Fruit fly (Drosophila melanogaster) whole organism, prepupa: ENCODE data around the gene CG43339.
A peak's percentile ranks its signal among the peaks of the same experiment; 100 is the strongest.

Source experiments
- Blimp-1 ChIP-seq: fragments of 200-800 bp; sonication (Bioruptor generic); optimal IDR thresholded peaks from 3 replicates; lab custom pipeline; 2017; ENCODE audit warnings: missing biosample characterization, missing genetic modification characterization, mild to moderate bottlenecking, moderate library complexity, missing genetic modification reagents
- CG10631 ChIP-seq: fragments of 200-800 bp; sonication (Bioruptor generic); optimal IDR thresholded peaks from 2 replicates; lab custom pipeline; 2016; ENCODE audit warnings: missing biosample characterization, missing genetic modification characterization
- CG10669 ChIP-seq: fragments of 200-800 bp; sonication (Bioruptor generic); optimal IDR thresholded peaks from 3 replicates; lab custom pipeline; 2018; ENCODE audit warnings: missing biosample characterization, mild to moderate bottlenecking, missing genetic modification characterization, moderate library complexity
- CG11902 ChIP-seq: fragments of 200-800 bp; sonication (Bioruptor generic); optimal IDR thresholded peaks from 3 replicates; lab custom pipeline; 2016; ENCODE audit warnings: missing biosample characterization, missing genetic modification characterization
- CG15336 ChIP-seq: fragments of 200-800 bp; sonication (Bioruptor generic); IDR thresholded peaks from 2 replicates; pipeline ENCODE4 v1.3.6; 2022; ENCODE audit warnings: missing biosample characterization, missing genetic modification characterization
- CG3032 ChIP-seq: fragments of 200-800 bp; optimal IDR thresholded peaks from 2 replicates; lab custom pipeline; 2019; ENCODE audit warnings: missing biosample characterization, mild to moderate bottlenecking, missing genetic modification characterization, moderate library complexity
- CG31627 ChIP-seq: fragments of 200-800 bp; sonication (Bioruptor generic); optimal IDR thresholded peaks from 3 replicates; lab custom pipeline; 2016; ENCODE audit warnings: missing biosample characterization, missing genetic modification characterization
- CG4318 ChIP-seq: fragments of 200-800 bp; sonication (Bioruptor generic); optimal IDR thresholded peaks from 3 replicates; lab custom pipeline; 2017; ENCODE audit warnings: missing biosample characterization, mild to moderate bottlenecking, missing genetic modification characterization
- CG6163 ChIP-seq: fragments of 200-800 bp; sonication (Bioruptor generic); IDR thresholded peaks from 3 replicates; pipeline ENCODE4 v1.3.6; 2022; ENCODE audit warnings: missing biosample characterization, missing genetic modification characterization
- CG6792 ChIP-seq: fragments of 200-800 bp; sonication (Bioruptor generic); optimal IDR thresholded peaks from 3 replicates; lab custom pipeline; 2016; ENCODE audit warnings: missing biosample characterization, missing genetic modification characterization
- CG6854 ChIP-seq: fragments of 200-800 bp; sonication (Bioruptor generic); optimal IDR thresholded peaks from 2 replicates; lab custom pipeline; 2017; ENCODE audit warnings: missing biosample characterization, mild to moderate bottlenecking, missing genetic modification characterization
- CG7368 ChIP-seq: fragments of 200-800 bp; sonication (Bioruptor generic); optimal IDR thresholded peaks from 3 replicates; lab custom pipeline; 2016; ENCODE audit warnings: missing biosample characterization, missing genetic modification characterization
- CG8119 ChIP-seq: fragments of 200-800 bp; sonication (Bioruptor generic); IDR thresholded peaks from 3 replicates; pipeline ENCODE4 v1.3.6; 2022; ENCODE audit warnings: missing biosample characterization, missing genetic modification characterization
- CG8319 ChIP-seq: fragments of 200-800 bp; sonication (Bioruptor generic); optimal IDR thresholded peaks from 3 replicates; lab custom pipeline; 2016; ENCODE audit warnings: missing biosample characterization, missing genetic modification characterization
- CG8632 ChIP-seq: fragments of 200-800 bp; sonication (Bioruptor generic); optimal IDR thresholded peaks from 3 replicates; lab custom pipeline; 2016; ENCODE audit warnings: missing biosample characterization, missing genetic modification characterization
- Eip78C ChIP-seq: fragments of 200-800 bp; sonication (Bioruptor generic); peaks from one replicate; lab custom pipeline; 2016; ENCODE audit warnings: missing biosample characterization, missing genetic modification characterization
- Eip93F ChIP-seq: fragments of 200-800 bp; sonication (Bioruptor generic); optimal IDR thresholded peaks from 2 replicates; lab custom pipeline; 2016; ENCODE audit warnings: missing biosample characterization, mild to moderate bottlenecking, missing genetic modification characterization
- Ets21C ChIP-seq: fragments of 200-800 bp; sonication (Bioruptor generic); optimal IDR thresholded peaks from 3 replicates; lab custom pipeline; 2016; ENCODE audit warnings: missing biosample characterization, missing genetic modification characterization
- Gug ChIP-seq: fragments of 200-800 bp; sonication (Bioruptor generic); IDR thresholded peaks from 2 replicates; pipeline ENCODE4 v1.3.6; 2022; ENCODE audit warnings: missing biosample characterization, missing genetic modification characterization
- Hr39 ChIP-seq: fragments of 200-800 bp; sonication (Bioruptor generic); optimal IDR thresholded peaks from 2 replicates; lab custom pipeline; 2016; ENCODE audit warnings: missing biosample characterization, missing genetic modification characterization
- Lpt ChIP-seq: fragments of 200-800 bp; sonication (Bioruptor generic); optimal IDR thresholded peaks from 3 replicates; lab custom pipeline; 2016; ENCODE audit warnings: missing biosample characterization, missing genetic modification characterization
- OdsH ChIP-seq: fragments of 200-800 bp; sonication (Bioruptor generic); optimal IDR thresholded peaks from 3 replicates; lab custom pipeline; 2016; ENCODE audit warnings: missing biosample characterization, missing genetic modification characterization
- Smox ChIP-seq: fragments of 200-800 bp; sonication (Bioruptor generic); optimal IDR thresholded peaks from 3 replicates; lab custom pipeline; 2016; ENCODE audit warnings: missing biosample characterization, missing genetic modification characterization
- Sox102F ChIP-seq: fragments of 200-800 bp; sonication (Bioruptor generic); optimal IDR thresholded peaks from 2 replicates; lab custom pipeline; 2016; ENCODE audit warnings: missing biosample characterization, mild to moderate bottlenecking, missing genetic modification characterization
- Sox14 ChIP-seq: fragments of 200-800 bp; sonication (Bioruptor generic); optimal IDR thresholded peaks from 3 replicates; lab custom pipeline; 2016; ENCODE audit warnings: missing biosample characterization, missing genetic modification characterization
- Sox15 ChIP-seq: fragments of 200-800 bp; sonication (Bioruptor generic); optimal IDR thresholded peaks from 3 replicates; lab custom pipeline; 2016; ENCODE audit warnings: missing biosample characterization, missing genetic modification characterization
- acj6 ChIP-seq: fragments of 200-800 bp; sonication (Bioruptor generic); optimal IDR thresholded peaks from 3 replicates; lab custom pipeline; 2016; ENCODE audit warnings: missing biosample characterization, missing genetic modification characterization
- cyc ChIP-seq: fragments of 200-800 bp; sonication (Bioruptor generic); optimal IDR thresholded peaks from 3 replicates; lab custom pipeline; 2016; ENCODE audit warnings: missing biosample characterization, missing genetic modification characterization
- eg ChIP-seq: fragments of 200-800 bp; sonication (Bioruptor generic); IDR thresholded peaks from 3 replicates; pipeline ENCODE4 v1.3.6; 2022; ENCODE audit warnings: missing biosample characterization, missing genetic modification characterization
- esn ChIP-seq: fragments of 200-800 bp; sonication (Bioruptor generic); optimal IDR thresholded peaks from 2 replicates; lab custom pipeline; 2016; ENCODE audit warnings: missing biosample characterization, mild to moderate bottlenecking, missing genetic modification characterization, moderate library complexity
- fd59A ChIP-seq: fragments of 200-800 bp; sonication (Bioruptor generic); optimal IDR thresholded peaks from 2 replicates; lab custom pipeline; 2017; ENCODE audit warnings: missing biosample characterization, mild to moderate bottlenecking, missing genetic modification characterization, missing genetic modification reagents
- fkh ChIP-seq: fragments of 200-800 bp; sonication (Bioruptor generic); optimal IDR thresholded peaks from 3 replicates; lab custom pipeline; 2017; ENCODE audit warnings: missing biosample characterization, mild to moderate bottlenecking, missing genetic modification characterization, moderate library complexity
- lz ChIP-seq: fragments of 200-800 bp; sonication (Bioruptor generic); optimal IDR thresholded peaks from 3 replicates; lab custom pipeline; 2016; ENCODE audit warnings: missing biosample characterization, missing genetic modification characterization
- net ChIP-seq: fragments of 200-800 bp; sonication (Bioruptor generic); optimal IDR thresholded peaks from 3 replicates; lab custom pipeline; 2016; ENCODE audit warnings: missing biosample characterization, missing genetic modification characterization
- pdm3 ChIP-seq: fragments of 200-800 bp; sonication (Bioruptor generic); optimal IDR thresholded peaks from 3 replicates; lab custom pipeline; 2016; ENCODE audit warnings: missing biosample characterization, missing genetic modification characterization
- spab ChIP-seq: fragments of 200-800 bp; sonication (Bioruptor generic); optimal IDR thresholded peaks from 2 replicates; lab custom pipeline; 2017; ENCODE audit warnings: missing biosample characterization, mild to moderate bottlenecking, missing genetic modification characterization, missing genetic modification reagents
- ss ChIP-seq, 2 experiments: fragments of 200-800 bp; sonication (Bioruptor generic); optimal IDR thresholded peaks; 2 replicates in 1 of 2; 3 replicates in 1 of 2; lab custom pipeline; 2017 to 2018; ENCODE audit warnings: mild to moderate bottlenecking in 2 of 2, missing biosample characterization in 2 of 2, missing genetic modification characterization in 2 of 2, moderate library complexity in 1 of 2
- svp ChIP-seq: fragments of 200-800 bp; sonication (Bioruptor generic); peaks from one replicate; lab custom pipeline; 2016; ENCODE audit warnings: missing biosample characterization, missing genetic modification characterization
- topi ChIP-seq: fragments of 200-800 bp; sonication (Bioruptor generic); optimal IDR thresholded peaks from 3 replicates; lab custom pipeline; 2016; ENCODE audit warnings: missing biosample characterization, missing genetic modification characterization
- vri ChIP-seq: fragments of 200-800 bp; sonication (Bioruptor generic); optimal IDR thresholded peaks from 3 replicates; lab custom pipeline; 2016; ENCODE audit warnings: missing biosample characterization, mild to moderate bottlenecking, missing genetic modification characterization

Gene CG43339

DNA sequence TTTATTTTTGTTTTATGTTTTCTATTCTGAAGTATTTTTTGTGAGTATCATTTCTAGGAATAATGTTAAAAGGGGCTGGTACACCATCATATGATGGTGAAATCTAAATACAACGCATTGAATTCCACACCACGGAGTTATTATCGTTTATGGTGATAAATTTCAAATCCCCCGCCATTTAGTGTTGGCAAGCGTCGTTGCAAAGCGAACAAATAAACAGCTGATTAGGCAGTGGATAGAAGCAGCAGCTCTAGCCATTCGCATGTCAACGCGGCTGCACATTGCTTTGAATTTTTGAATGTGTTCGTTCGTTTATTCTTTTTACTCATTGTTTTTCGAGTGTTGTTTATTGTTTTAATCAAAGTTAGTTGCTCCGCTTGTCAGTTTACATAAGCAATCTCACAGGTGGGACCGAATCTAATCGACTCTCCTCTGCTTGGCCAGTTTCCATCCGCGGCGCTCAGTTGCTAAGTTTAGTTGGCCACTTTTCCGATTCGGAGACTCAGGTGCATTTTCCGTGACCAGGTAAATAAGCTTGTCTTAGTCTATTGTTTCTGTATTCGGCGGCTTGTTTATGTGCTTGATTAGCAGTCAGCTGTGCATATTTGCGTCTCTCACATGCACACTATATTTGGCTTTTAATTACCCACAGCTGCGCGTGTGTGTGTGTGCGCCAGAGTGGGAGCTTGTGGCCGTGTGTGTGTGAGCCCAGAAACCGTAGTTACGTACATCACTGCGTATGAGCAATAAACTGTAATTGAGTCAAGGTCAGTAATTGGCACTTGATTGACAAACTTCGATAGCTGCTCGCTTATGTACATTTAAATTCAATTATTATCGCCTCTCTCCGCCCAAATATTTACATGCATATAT is 4.1 kb upstream of the CG43339 start, which contains the start of the genes Mst36Fa and CG31751:
TSS of gene Mst36Fa (minus strand) at position 51 of the 873 bp plus-strand sequence.
TSS of gene CG31751 (plus strand) at position 274 of the 873 bp plus-strand sequence.
- TF ChIP-seq svp (GFP tag; lab: Kevin White, UChicago) (peak; percentile 14), CG10631 (GFP tag; lab: Kevin White, UChicago) (no peak), fkh (GFP tag; lab: Kevin White, UChicago) (peak; percentile 98), Hr39 (GFP tag; lab: Kevin White, UChicago) (no peak), lz (no peak), cyc (GFP tag; lab: Kevin White, UChicago) (peak; percentile 9)

DNA sequence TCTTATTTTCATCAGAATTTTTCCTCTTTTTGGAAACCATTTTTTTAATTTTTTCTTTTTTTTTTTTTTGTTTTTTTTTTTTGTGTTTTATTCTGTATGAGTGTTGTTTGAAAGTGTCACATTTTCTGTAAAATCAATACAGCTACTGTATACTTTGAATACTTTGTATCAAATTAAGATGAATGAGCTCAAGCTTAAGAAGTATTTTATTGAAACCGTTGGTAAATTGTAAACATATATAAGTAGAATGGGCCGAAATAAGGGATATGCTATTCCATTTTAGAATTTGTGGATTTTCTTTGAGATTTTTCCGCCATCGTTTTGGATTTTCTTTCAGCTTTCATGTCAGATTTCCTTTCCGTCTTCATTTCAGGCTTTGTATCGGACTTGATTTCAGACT is 1.9 kb upstream of the CG43339 start, which contains the start of gene Mst36Fb:
TSS of gene Mst36Fb (minus strand) at position 101 of the 400 bp plus-strand sequence.
- no peak for TF ChIP-seq CG6792 (GFP tag; lab: Kevin White, UChicago)
- TF ChIP-seq esn = no peak
- TF ChIP-seq Blimp-1 (GFP tag; lab: Kevin White, UChicago) = no peak
- no peak for TF ChIP-seq svp (GFP tag; lab: Kevin White, UChicago)
- no peak for TF ChIP-seq eg (GFP tag; lab: Robert Waterston, UW)
- TF ChIP-seq Sox15 (GFP tag; lab: Kevin White, UChicago) = no peak
- no peak for TF ChIP-seq CG3032 (tag; lab: Kevin White, UChicago)
- TF ChIP-seq fd59A (GFP tag; lab: Kevin White, UChicago) = no peak
- TF ChIP-seq CG6854 (GFP tag; lab: Kevin White, UChicago) = no peak
- TF ChIP-seq ss (GFP tag; optimal IDR thresholded peaks at IDR 0.05; lab: Kevin White, UChicago) = no peak
- TF ChIP-seq Smox (GFP tag; lab: Kevin White, UChicago) = no peak
- TF ChIP-seq CG4318 (GFP tag; lab: Kevin White, UChicago) = no peak

DNA sequence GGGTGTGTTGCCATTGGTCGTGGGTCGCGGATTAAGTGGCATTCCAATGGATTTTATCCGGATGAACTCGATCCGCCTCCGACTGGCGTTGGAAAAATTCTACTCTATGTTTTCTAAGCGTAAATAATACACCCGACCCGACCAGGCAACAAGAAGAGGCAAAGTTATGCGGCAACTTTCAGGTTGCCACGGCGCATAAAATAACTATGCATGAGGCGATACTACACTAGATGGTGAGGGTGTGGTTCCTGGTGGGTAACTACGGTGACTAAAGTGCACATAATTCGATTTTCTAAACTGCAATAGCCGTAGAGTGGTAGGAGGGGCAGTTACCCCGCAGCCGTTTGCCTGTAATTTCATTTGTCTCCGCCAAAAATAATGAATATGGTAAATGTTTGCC is 1.9 kb downstream of the CG43339 start, which contains the start of gene CG43338:
TSS of gene CG43338 (minus strand) at position 101 of the 400 bp plus-strand sequence.
- TF ChIP-seq Sox102F (GFP tag; lab: Kevin White, UChicago) (no peak), CG8119 (no peak)

DNA sequence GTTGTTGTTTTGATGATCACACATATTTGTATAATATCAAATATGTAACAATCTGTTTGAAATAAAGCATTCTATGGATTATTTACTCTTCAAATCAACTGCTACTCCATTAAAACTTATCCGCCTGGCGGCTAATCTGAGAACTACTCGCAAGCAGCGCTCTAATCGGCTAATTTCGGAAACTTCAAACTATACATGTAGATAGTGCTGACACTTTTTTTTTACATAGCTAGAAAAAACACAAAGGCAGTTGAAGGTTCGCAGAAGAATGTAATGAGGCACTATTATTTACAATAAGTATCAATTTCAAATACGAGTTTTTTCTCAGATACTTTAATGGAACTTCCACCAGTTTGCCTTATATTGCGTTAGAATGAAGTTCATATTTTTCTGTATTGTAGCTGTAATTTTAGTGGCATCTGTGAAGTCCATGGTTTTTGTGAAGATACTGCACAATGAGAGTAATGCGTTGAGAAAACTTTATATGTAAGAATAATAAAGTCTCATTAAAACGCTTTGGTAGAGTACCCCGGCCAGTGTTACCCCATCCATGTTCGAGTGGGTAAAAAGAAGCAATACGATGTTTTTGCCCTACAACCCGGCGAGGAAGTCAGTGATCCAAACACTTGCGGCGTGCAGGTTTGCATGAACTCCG is 7.0 kb downstream of the CG43339 start:
- TF ChIP-seq Gug (GFP tag; lab: Robert Waterston, UW) (no peak), CG11902 (no peak), CG6792 (GFP tag; lab: Kevin White, UChicago) (no peak), Eip93F (GFP tag; lab: Kevin White, UChicago) (no peak), cyc (GFP tag; lab: Kevin White, UChicago) (peak; percentile 68), fd59A (GFP tag; lab: Kevin White, UChicago) (no peak), CG10631 (GFP tag; lab: Kevin White, UChicago) (peak; percentile 28), CG4318 (GFP tag; lab: Kevin White, UChicago) (no peak), esn (no peak), CG7368 (GFP tag; lab: Kevin White, UChicago) (no peak), spab (no peak), Sox15 (GFP tag; lab: Kevin White, UChicago) (no peak), OdsH (GFP tag; lab: Kevin White, UChicago) (peak; percentile 50), net (GFP tag; lab: Kevin White, UChicago) (no peak), CG10669 (GFP tag; lab: Kevin White, UChicago) (peak; percentile 3), CG8319 (GFP tag; lab: Kevin White, UChicago) (no peak), CG8632 (GFP tag; lab: Kevin White, UChicago) (no peak), Lpt (GFP tag; lab: Kevin White, UChicago) (no peak), Ets21C (GFP tag; lab: Kevin White, UChicago) (peak; percentile 16), pdm3 (GFP tag; lab: Kevin White, UChicago) (no peak), svp (GFP tag; lab: Kevin White, UChicago) (peak; percentile 41), CG6163 (GFP tag; lab: Robert Waterston, UW) (no peak), Eip78C (GFP tag; lab: Kevin White, UChicago) (peak; percentile 64), CG8119 (no peak), eg (GFP tag; lab: Robert Waterston, UW) (no peak), Hr39 (GFP tag; lab: Kevin White, UChicago) (peak; percentile 35), topi (GFP tag; lab: Kevin White, UChicago) (no peak), Sox14 (GFP tag; lab: Kevin White, UChicago) (no peak), vri (GFP tag; lab: Kevin White, UChicago) (no peak), CG31627 (peak; percentile 54), Smox (GFP tag; lab: Kevin White, UChicago) (no peak), acj6 (GFP tag; lab: Kevin White, UChicago) (no peak), CG15336 (no peak), Blimp-1 (GFP tag; lab: Kevin White, UChicago) (no peak), ss (GFP tag; optimal IDR thresholded peaks at IDR 0.05; lab: Kevin White, UChicago) (no peak)
